Worm (Caenorhabditis elegans) whole organism, early embryonic: Measurements from ENCODE around the gene cdh-9.

Source experiments
- B0310.2 ChIP-seq: sonication (generic microtip); optimal IDR thresholded peaks from 2 replicates; lab custom pipeline; 2016; ENCODE audit warnings: mild to moderate bottlenecking, missing genetic modification characterization, missing compliant biosample characterization
- F13C5.2 ChIP-seq: sonication (generic microtip); optimal IDR thresholded peaks from 2 replicates; lab custom pipeline; 2017; ENCODE audit warnings: mild to moderate bottlenecking, missing genetic modification characterization, inconsistent platforms, missing compliant biosample characterization
- ama-1 ChIP-seq: fragments of 150-350 bp; optimal IDR thresholded peaks from 2 replicates; lab custom pipeline; 2014
- ceh-13 ChIP-seq: fragments of 200-800 bp; sonication (Bioruptor generic); optimal IDR thresholded peaks from 2 replicates; lab custom pipeline; 2018; ENCODE audit warnings: mild to moderate bottlenecking, missing genetic modification characterization, missing compliant biosample characterization
- ceh-36 ChIP-seq: sonication (generic microtip); optimal IDR thresholded peaks from 2 replicates; lab custom pipeline; 2016; ENCODE audit warnings: missing genetic modification characterization, inconsistent platforms, missing compliant biosample characterization
- ets-7 ChIP-seq: sonication (generic microtip); optimal IDR thresholded peaks from 2 replicates; lab custom pipeline; 2016; ENCODE audit warnings: missing genotype, missing genetic modification characterization, missing compliant biosample characterization
- flt-1 ChIP-seq: fragments of 200-800 bp; sonication (Bioruptor generic); IDR thresholded peaks from 2 replicates; pipeline ENCODE4 v1.3.6; 2022; ENCODE audit warnings: missing genetic modification characterization, missing compliant biosample characterization
- hmg-4 ChIP-seq: fragments of 200-800 bp; sonication (Bioruptor generic); optimal IDR thresholded peaks from 2 replicates; lab custom pipeline; 2018; ENCODE audit warnings: mild to moderate bottlenecking, missing genetic modification characterization, missing compliant biosample characterization
- hnd-1 ChIP-seq: sonication (generic microtip); optimal IDR thresholded peaks from 2 replicates; lab custom pipeline; 2016; ENCODE audit warnings: missing genetic modification characterization, missing compliant biosample characterization
- sea-1 ChIP-seq: fragments of 200-800 bp; sonication (Bioruptor generic); conservative IDR thresholded peaks from 2 replicates; pipeline ENCODE4 v1.3.6; 2022; ENCODE audit warnings: missing genetic modification characterization, missing compliant biosample characterization
- tbx-11 ChIP-seq: fragments of 200-800 bp; sonication (Bioruptor generic); IDR thresholded peaks from 2 replicates; pipeline ENCODE4 v1.3.6; 2022; ENCODE audit warnings: missing genetic modification characterization, missing compliant biosample characterization
- tbx-37 ChIP-seq: fragments of 200-800 bp; sonication (Bioruptor generic); conservative IDR thresholded peaks from 2 replicates; pipeline ENCODE4 v1.3.6; 2022; ENCODE audit warnings: missing genetic modification reagents, missing genetic modification characterization, missing compliant biosample characterization
- tra-4 ChIP-seq: sonication (generic microtip); optimal IDR thresholded peaks from 2 replicates; lab custom pipeline; 2017; ENCODE audit warnings: missing genetic modification characterization, missing compliant biosample characterization

- TF ChIP-seq tbx-37 (GFP tag; lab: Robert Waterston, UW) = no peak
- no peak for TF ChIP-seq hnd-1 (tag; lab: Kevin White, UChicago)
- TF ChIP-seq B0310.2 (tag; lab: Kevin White, UChicago) = no peak
- TF ChIP-seq ama-1 (lab: Kevin White, UChicago) = no peak
- TF ChIP-seq ets-7 (tag; lab: Kevin White, UChicago) = no peak
- TF ChIP-seq tbx-11 = no peak
- no peak for TF ChIP-seq flt-1 (GFP tag; lab: Robert Waterston, UW)
- no peak for TF ChIP-seq ceh-13
- TF ChIP-seq hmg-4 (GFP tag; lab: Kevin White, UChicago) = no peak
- no peak for TF ChIP-seq sea-1
- TF ChIP-seq ceh-36 (tag; lab: Kevin White, UChicago) = no peak
- TF ChIP-seq tra-4 (tag; lab: Kevin White, UChicago) = no peak
- no peak for TF ChIP-seq F13C5.2 (tag; lab: Kevin White, UChicago)
Observed at ce11 chrX:16575262-16575661, 19.8 kb upstream of the cdh-9 start.
